Fruit fly (Drosophila melanogaster): ENCODE results near the gene CG16985.

The CG16985 gene

DNA sequence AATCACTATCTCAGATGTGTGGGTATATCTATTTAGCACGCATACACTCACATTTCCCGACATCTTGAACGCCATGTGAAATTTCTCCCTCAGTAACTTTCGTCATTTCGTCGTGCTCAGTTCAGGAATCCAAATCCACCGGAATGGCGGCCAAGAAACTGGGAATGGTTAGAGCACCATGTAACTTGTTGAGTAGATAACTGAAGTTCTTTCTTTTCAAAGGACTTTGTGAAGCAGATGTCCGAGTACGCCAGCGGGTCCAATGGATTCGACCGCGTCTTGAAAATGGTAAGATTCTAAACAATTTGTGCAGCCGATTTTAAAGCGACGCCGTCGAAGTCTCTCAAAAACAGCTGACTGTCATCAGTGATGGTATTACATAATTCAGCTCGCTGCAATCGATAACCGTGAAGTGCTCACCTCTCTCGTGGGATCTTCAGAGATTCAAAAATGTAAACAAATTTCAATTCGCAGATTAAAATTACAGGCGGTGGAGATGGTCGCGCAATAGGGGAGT lies at the start of gene CG16985, which contains the start of gene CG12182:
CG16985 (plus strand) TSS at position 84 of the 517 bp plus-strand sequence.
CG12182 (minus strand) TSS at position 366 of the 517 bp plus-strand sequence.
- TF ChIP-seq CG12768 (GFP tag; optimal IDR thresholded peaks at IDR 0.05) (peak; percentile 53), Hr96 (GFP tag; optimal IDR thresholded peaks at IDR 0.05) (no peak), CG1620 (GFP tag; optimal IDR thresholded peaks at IDR 0.05) (peak; percentile 29), Clk (GFP tag; optimal IDR thresholded peaks at IDR 0.05) (no peak), ovo (GFP tag; optimal IDR thresholded peaks at IDR 0.05) (no peak), kay (GFP tag; ENCODE audit: borderline replicate concordance) (no peak), Mnt (GFP tag; optimal IDR thresholded peaks at IDR 0.05) (peak; percentile 84), bab1 (GFP tag; optimal IDR thresholded peaks at IDR 0.05) (peak; percentile 4), CG7045 (GFP tag; optimal IDR thresholded peaks at IDR 0.05) (no peak), CG5204 (GFP tag; optimal IDR thresholded peaks at IDR 0.05) (no peak), tj (GFP tag; optimal IDR thresholded peaks at IDR 0.05) (peak; percentile 11), CG14711 (tag; optimal IDR thresholded peaks at IDR 0.05) (peak; percentile 0), Crg-1 (GFP tag; optimal IDR thresholded peaks at IDR 0.05) (no peak), CG11617 (GFP tag; optimal IDR thresholded peaks at IDR 0.05) (peak; percentile 13), cnc (optimal IDR thresholded peaks at IDR 0.05) (no peak), CG7101 (tag; optimal IDR thresholded peaks at IDR 0.05) (no peak), CG33017 (tag; optimal IDR thresholded peaks at IDR 0.05) (peak; percentile 9), cic (GFP tag; optimal IDR thresholded peaks at IDR 0.05) (peak; percentile 98), toe (GFP tag; optimal IDR thresholded peaks at IDR 0.05) (peak; percentile 28), pad (GFP tag; optimal IDR thresholded peaks at IDR 0.05) (no peak)

dm6 chr3L:2551137-2551676 lies 47.9 kb upstream of the CG16985 start:
- TF ChIP-seq toe (GFP tag; optimal IDR thresholded peaks at IDR 0.05): no peak
- TF ChIP-seq CG5204 (GFP tag; optimal IDR thresholded peaks at IDR 0.05): no peak
- TF ChIP-seq CG11617 (GFP tag; optimal IDR thresholded peaks at IDR 0.05): no peak
- TF ChIP-seq CG14711 (tag; optimal IDR thresholded peaks at IDR 0.05): no peak
- no peak for TF ChIP-seq Hr96 (GFP tag; optimal IDR thresholded peaks at IDR 0.05)
- no peak for TF ChIP-seq CG7045 (GFP tag; optimal IDR thresholded peaks at IDR 0.05)
- no peak for TF ChIP-seq ovo (GFP tag; optimal IDR thresholded peaks at IDR 0.05)
- no peak for TF ChIP-seq cic (GFP tag; optimal IDR thresholded peaks at IDR 0.05)
- no peak for TF ChIP-seq Clk (GFP tag; optimal IDR thresholded peaks at IDR 0.05)
- no peak for TF ChIP-seq Mnt (GFP tag; optimal IDR thresholded peaks at IDR 0.05)
- TF ChIP-seq CG7101 (tag; optimal IDR thresholded peaks at IDR 0.05): no peak
- TF ChIP-seq bab1 (GFP tag; optimal IDR thresholded peaks at IDR 0.05): no peak
- no peak for TF ChIP-seq CG1620 (GFP tag; optimal IDR thresholded peaks at IDR 0.05)
- TF ChIP-seq Crg-1 (GFP tag; optimal IDR thresholded peaks at IDR 0.05): no peak

dm6 chr3L:2552116-2552843 lies 46.8 kb upstream of the CG16985 start:
- TF ChIP-seq CG33017 (tag; optimal IDR thresholded peaks at IDR 0.05) (no peak), ovo (GFP tag; optimal IDR thresholded peaks at IDR 0.05) (no peak), cnc (optimal IDR thresholded peaks at IDR 0.05) (no peak), toe (GFP tag; optimal IDR thresholded peaks at IDR 0.05) (no peak), cic (GFP tag; optimal IDR thresholded peaks at IDR 0.05) (no peak), CG11617 (GFP tag; optimal IDR thresholded peaks at IDR 0.05) (no peak), CG7101 (tag; optimal IDR thresholded peaks at IDR 0.05) (no peak), kay (GFP tag; ENCODE audit: borderline replicate concordance) (peak; percentile 35), CG7045 (GFP tag; optimal IDR thresholded peaks at IDR 0.05) (no peak), CG14711 (tag; optimal IDR thresholded peaks at IDR 0.05) (peak; percentile 51), tj (GFP tag; optimal IDR thresholded peaks at IDR 0.05) (no peak), Crg-1 (GFP tag; optimal IDR thresholded peaks at IDR 0.05) (no peak), Hr96 (GFP tag; optimal IDR thresholded peaks at IDR 0.05) (no peak), CG1620 (GFP tag; optimal IDR thresholded peaks at IDR 0.05) (no peak), CG12768 (GFP tag; optimal IDR thresholded peaks at IDR 0.05) (no peak)

- TF ChIP-seq CG1620 (GFP tag; optimal IDR thresholded peaks at IDR 0.05) (peak; percentile 5), toe (GFP tag; optimal IDR thresholded peaks at IDR 0.05) (no peak), tj (GFP tag; optimal IDR thresholded peaks at IDR 0.05) (peak; percentile 99), CG14711 (tag; optimal IDR thresholded peaks at IDR 0.05) (no peak), CG7045 (GFP tag; optimal IDR thresholded peaks at IDR 0.05) (no peak), cnc (optimal IDR thresholded peaks at IDR 0.05) (no peak), Crg-1 (GFP tag; optimal IDR thresholded peaks at IDR 0.05) (no peak), cic (GFP tag; optimal IDR thresholded peaks at IDR 0.05) (no peak), Clk (GFP tag; optimal IDR thresholded peaks at IDR 0.05) (no peak), pad (GFP tag; optimal IDR thresholded peaks at IDR 0.05) (peak; percentile 99), ovo (GFP tag; optimal IDR thresholded peaks at IDR 0.05) (peak; percentile 91), Hr96 (GFP tag; optimal IDR thresholded peaks at IDR 0.05) (no peak), CG11617 (GFP tag; optimal IDR thresholded peaks at IDR 0.05) (peak; percentile 1), CG12768 (GFP tag; optimal IDR thresholded peaks at IDR 0.05) (peak; percentile 4)
Measured at dm6 chr3L:2552844-2553839, 46.0 kb upstream of the CG16985 start.
